Worm (Caenorhabditis elegans): Measurements from ENCODE around the gene Y39A1A.17.

ce11 chrIII:10666640-10667039 is 24.3 kb downstream of the Y39A1A.17 start:
- TF ChIP-seq W03F9.2 (tag; optimal IDR thresholded peaks at IDR 0.05), result no peak
- TF ChIP-seq dao-5 (tag; optimal IDR thresholded peaks at IDR 0.05), result no peak

All from whole organism, L4/young adult.